Worm (Caenorhabditis elegans) whole organism, young adult: ENCODE measurements around the gene F57B7.2.

Source experiments
- B0019.2 ChIP-seq: fragments of 200-800 bp; sonication (Bioruptor generic); conservative IDR thresholded peaks from 2 replicates; pipeline ENCODE4 v1.3.6; 2022; ENCODE audit warnings: missing genetic modification reagents, missing genetic modification characterization, missing compliant biosample characterization
- B0035.1 ChIP-seq: sonication (generic microtip); optimal IDR thresholded peaks from 2 replicates; lab custom pipeline; 2016; ENCODE audit warnings: missing genetic modification characterization, mild to moderate bottlenecking, missing compliant biosample characterization, missing genotype, missing genetic modification reagents
- F55B11.4 ChIP-seq: sonication (generic microtip); optimal IDR thresholded peaks from 2 replicates; lab custom pipeline; 2016; ENCODE audit warnings: missing compliant biosample characterization, missing genetic modification characterization, borderline replicate concordance; ENCODE audit not compliant: insufficient read depth
- ama-1 ChIP-seq, 3 experiments: fragments of 150-350 bp in 1 of 3; sonication (generic microtip) in 2 of 3; optimal IDR thresholded peaks; 2 replicates each; lab custom pipeline; 2014 to 2018; ENCODE audit warnings: missing biosample characterization in 2 of 3, missing genetic modification characterization in 2 of 3, missing genetic modification reagents in 2 of 3
- cebp-2 ChIP-seq: fragments of 200-800 bp; sonication (Bioruptor generic); IDR thresholded peaks from 2 replicates; pipeline ENCODE4 v1.3.6; 2022; ENCODE audit warnings: missing genetic modification characterization, missing compliant biosample characterization
- ceh-79 ChIP-seq: sonication (generic microtip); optimal IDR thresholded peaks from 2 replicates; lab custom pipeline; 2017; ENCODE audit warnings: mild to moderate bottlenecking, missing genetic modification characterization, missing compliant biosample characterization
- dpl-1 ChIP-seq: fragments of 150-350 bp; optimal IDR thresholded peaks from 2 replicates; lab custom pipeline; 2014; ENCODE audit warnings: missing biosample characterization, missing genetic modification reagents, missing genetic modification characterization
- egl-18 ChIP-seq: fragments of 200-800 bp; sonication (Bioruptor generic); IDR thresholded peaks from 2 replicates; pipeline ENCODE4 v1.3.6; 2022; ENCODE audit warnings: missing genetic modification reagents, missing genetic modification characterization, missing compliant biosample characterization
- lin-35 ChIP-seq, 3 experiments: fragments of 150-350 bp in 2 of 3; sonication (generic microtip) in 1 of 3; optimal IDR thresholded peaks; 2 replicates each; lab custom pipeline; 2014 to 2018; ENCODE audit warnings: missing biosample characterization in 3 of 3, missing genetic modification characterization in 3 of 3, missing genetic modification reagents in 3 of 3
- pha-4 ChIP-seq: fragments of 150-350 bp; sonication (generic microtip); optimal IDR thresholded peaks from 2 replicates; lab custom pipeline; 2014; ENCODE audit warnings: missing biosample characterization, missing genetic modification reagents, missing genetic modification characterization
- unc-62 ChIP-seq: fragments of 150-350 bp; optimal IDR thresholded peaks from 2 replicates; lab custom pipeline; 2014; ENCODE audit warnings: missing biosample characterization, missing genetic modification reagents, missing genetic modification characterization
- zim-3 ChIP-seq: sonication (generic microtip); optimal IDR thresholded peaks from 2 replicates; lab custom pipeline; 2017; ENCODE audit warnings: mild to moderate bottlenecking, missing genetic modification characterization, moderate library complexity, missing compliant biosample characterization
- ztf-26 ChIP-seq: sonication (generic microtip); optimal IDR thresholded peaks from 2 replicates; lab custom pipeline; 2017; ENCODE audit warnings: missing genetic modification characterization, missing compliant biosample characterization
- ztf-3 ChIP-seq: fragments of 200-800 bp; sonication (Bioruptor generic); optimal IDR thresholded peaks from 2 replicates; lab custom pipeline; 2018; ENCODE audit warnings: mild to moderate bottlenecking, missing genetic modification characterization, missing compliant biosample characterization

DNA sequence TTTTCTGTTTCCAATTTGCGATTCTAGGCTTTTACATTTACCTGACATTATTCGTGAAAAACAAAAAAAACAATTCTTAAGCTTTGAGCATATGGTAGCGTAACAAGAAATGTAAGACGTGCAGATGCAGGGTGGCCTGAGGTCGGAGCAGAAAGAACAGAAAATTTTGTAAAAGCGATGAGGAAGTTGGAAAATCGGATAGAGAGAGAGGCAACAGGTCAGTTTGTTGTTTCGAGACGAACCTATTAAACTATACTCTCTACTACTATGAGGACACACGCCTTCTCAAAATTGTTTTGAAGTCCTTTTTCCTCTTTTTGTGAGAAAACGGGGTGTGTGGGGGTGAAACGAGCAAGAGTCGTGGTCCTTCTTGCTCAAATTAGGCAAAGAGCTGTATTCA lies 21.8 kb downstream of the F57B7.2 start, which contains the start of gene des-2:
- TF ChIP-seq F55B11.4 (no peak), ama-1 (optimal IDR thresholded peaks at IDR 0.05; lab: Kevin White, UChicago) (no peak), ama-1 (GFP tag; optimal IDR thresholded peaks at IDR 0.05; lab: Kevin White, UChicago) (no peak), ztf-3 (GFP tag; lab: Kevin White, UChicago) (no peak), dpl-1 (GFP tag; lab: Kevin White, UChicago) (no peak), unc-62 (GFP tag; lab: Kevin White, UChicago) (no peak), lin-35 (GFP tag; optimal IDR thresholded peaks at IDR 0.05; lab: Kevin White, UChicago) (no peak), B0035.1 (tag; lab: Kevin White, UChicago) (no peak), B0019.2 (no peak), cebp-2 (GFP tag; lab: Robert Waterston, UW) (no peak), pha-4 (tag; lab: Kevin White, UChicago) (no peak), ceh-79 (tag; lab: Kevin White, UChicago) (no peak), ztf-26 (tag; lab: Kevin White, UChicago) (no peak), egl-18 (no peak), zim-3 (tag; lab: Kevin White, UChicago) (no peak)
